Fruit fly (Drosophila melanogaster): ENCODE data around the gene CG34247.

The CG34247 gene

DNA sequence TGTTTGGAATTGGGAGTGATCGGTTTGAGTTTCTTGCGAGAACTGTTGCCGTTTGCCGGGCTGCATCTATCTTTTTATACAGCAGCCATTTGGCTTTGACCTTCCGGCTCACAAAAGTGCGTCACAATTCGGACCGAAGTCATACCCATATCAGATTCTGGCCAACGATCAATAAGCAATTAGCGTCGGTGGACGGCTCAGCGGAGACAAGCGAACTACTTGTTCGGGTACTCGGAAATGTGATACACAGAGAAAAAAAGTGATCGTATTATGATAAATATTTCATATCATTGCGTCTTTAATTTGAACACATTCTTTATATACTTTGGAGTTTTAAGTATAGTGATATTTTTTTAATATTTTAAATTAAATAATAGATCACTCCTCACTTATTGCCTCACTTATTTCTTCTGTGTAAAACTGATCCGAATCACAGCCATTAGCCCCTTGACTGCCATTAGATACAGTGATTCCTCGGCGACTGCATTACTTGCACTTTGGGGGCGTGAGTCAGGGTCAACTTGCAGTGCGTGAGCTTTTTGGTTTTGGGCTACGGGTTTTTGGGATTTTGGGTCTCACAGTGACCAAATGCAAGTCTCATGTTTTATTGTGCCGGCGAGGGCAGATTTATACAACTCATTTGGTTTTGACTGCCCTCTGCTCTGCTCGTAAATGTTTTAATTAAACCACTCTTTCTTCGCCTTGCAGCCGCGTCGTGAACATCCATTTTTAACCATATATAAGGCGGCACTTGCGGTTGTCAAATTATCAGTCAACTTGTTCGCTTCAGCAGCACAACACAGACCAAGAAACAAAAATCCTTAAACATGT is 44.6 kb upstream of the CG34247 start, which contains the start of the genes CG13043 and CG13063 (continued):
- TF ChIP-seq NC2β (GFP tag; optimal IDR thresholded peaks at IDR 0.05) (no peak), Dbx (GFP tag; IDR thresholded peaks at IDR 0.05) (no peak), CG7839 (tag; optimal IDR thresholded peaks at IDR 0.05) (peak; percentile 26), cad (GFP tag; optimal IDR thresholded peaks at IDR 0.05) (no peak), CG3163 (GFP tag; optimal IDR thresholded peaks at IDR 0.05) (no peak), CG10565 (GFP tag; optimal IDR thresholded peaks at IDR 0.05) (no peak), ems (GFP tag; optimal IDR thresholded peaks at IDR 0.05) (no peak), mam (GFP tag; optimal IDR thresholded peaks at IDR 0.05) (no peak), CG3847 (GFP tag; IDR thresholded peaks at IDR 0.05) (no peak), CG10543 (GFP tag; optimal IDR thresholded peaks at IDR 0.05) (no peak), fd96Cb (tag; optimal IDR thresholded peaks at IDR 0.05) (no peak), Aef1 (GFP tag; IDR thresholded peaks at IDR 0.05) (no peak), wor (GFP tag; IDR thresholded peaks at IDR 0.05) (no peak), ttk (GFP tag; IDR thresholded peaks at IDR 0.05) (no peak), CG6175 (GFP tag; IDR thresholded peaks at IDR 0.05) (no peak), cwo (GFP tag; optimal IDR thresholded peaks at IDR 0.05) (no peak), seq (GFP tag; IDR thresholded peaks at IDR 0.05) (no peak), jing (GFP tag; optimal IDR thresholded peaks at IDR 0.05) (no peak)

- TF ChIP-seq Asciz (GFP tag; optimal IDR thresholded peaks at IDR 0.05) = no peak
Measured at dm6 chr3L:16303982-16304381, 42.6 kb upstream of the CG34247 start, which contains the start of gene CG43249. Gene CG43249 (plus strand): TSS chr3L:16304282.

DNA sequence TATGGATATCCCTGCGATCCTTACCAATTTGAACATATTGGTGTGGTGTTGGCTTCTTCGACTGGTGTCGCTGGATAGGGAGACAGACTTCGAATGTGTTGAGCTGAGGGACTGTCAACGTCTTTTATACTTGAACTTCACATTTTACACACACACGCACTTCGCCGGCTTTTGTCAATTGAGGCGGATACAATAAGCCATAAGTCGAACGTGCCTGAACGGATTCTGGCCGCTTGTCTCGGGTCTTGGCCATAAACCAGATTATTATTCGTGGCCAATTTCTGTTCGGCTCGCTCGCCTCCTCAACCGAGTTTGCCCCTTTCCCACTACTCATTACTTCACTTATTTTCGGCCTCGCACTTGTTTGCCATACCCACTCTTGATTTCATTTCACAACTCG is 41.7 kb upstream of the CG34247 start, which contains the start of gene CG13044:
Gene CG13044 (minus strand): TSS at position 101 of the 400 bp plus-strand sequence.
- TF ChIP-seq wek (GFP tag; optimal IDR thresholded peaks at IDR 0.05) (no peak), Blimp-1 (GFP tag; optimal IDR thresholded peaks at IDR 0.05) (peak; percentile 16)

dm6 chr3L:16301153-16301552 is 39.7 kb upstream of the CG34247 start, which contains the start of gene CG4982:
Gene CG4982 (plus strand): TSS chr3L:16301453.
- TF ChIP-seq CG3281 (GFP tag; optimal IDR thresholded peaks at IDR 0.05) = no peak
- TF ChIP-seq Bteb2 (GFP tag; optimal IDR thresholded peaks at IDR 0.05) = no peak
- TF ChIP-seq CG2889 (GFP tag; IDR thresholded peaks at IDR 0.05) = no peak
- TF ChIP-seq pb (GFP tag; optimal IDR thresholded peaks at IDR 0.05) = no peak
- TF ChIP-seq CG6854 (GFP tag; optimal IDR thresholded peaks at IDR 0.05) = no peak
- no peak for TF ChIP-seq org-1 (GFP tag; optimal IDR thresholded peaks at IDR 0.05)
- TF ChIP-seq zen (tag; optimal IDR thresholded peaks at IDR 0.05) = no peak
- TF ChIP-seq Mrtf (GFP tag; IDR thresholded peaks at IDR 0.05) = no peak
- no peak for TF ChIP-seq btn (GFP tag; optimal IDR thresholded peaks at IDR 0.05)
- no peak for TF ChIP-seq sob (GFP tag; IDR thresholded peaks at IDR 0.05)

- TF ChIP-seq bowl (GFP tag; IDR thresholded peaks at IDR 0.05) (no peak), CG7556 (GFP tag; optimal IDR thresholded peaks at IDR 0.05) (no peak), sug (tag; optimal IDR thresholded peaks at IDR 0.05) (no peak), Sin3A (optimal IDR thresholded peaks at IDR 0.05) (no peak), pnt (GFP tag; optimal IDR thresholded peaks at IDR 0.05) (no peak), Meics (GFP tag; optimal IDR thresholded peaks at IDR 0.05) (no peak), CG13624 (GFP tag; optimal IDR thresholded peaks at IDR 0.05) (no peak), sens (GFP tag) (no peak), CG12942 (GFP tag; optimal IDR thresholded peaks at IDR 0.05) (no peak), amos (GFP tag; IDR thresholded peaks at IDR 0.05; ENCODE audit: partially characterized antibody) (no peak), eyg (GFP tag; optimal IDR thresholded peaks at IDR 0.05) (no peak), CG32767 (GFP tag; IDR thresholded peaks at IDR 0.05) (no peak), CG7271 (tag; optimal IDR thresholded peaks at IDR 0.05) (no peak), C15 (GFP tag; IDR thresholded peaks at IDR 0.05) (no peak), otp (GFP tag; IDR thresholded peaks at IDR 0.05) (no peak), CG14050 (GFP tag; IDR thresholded peaks at IDR 0.05) (no peak)
Measured at dm6 chr3L:16295447-16295846, 34.0 kb upstream of the CG34247 start, which contains the start of gene CG4962. Gene CG4962 (minus strand): TSS chr3L:16295547.
